Worm (Caenorhabditis elegans) whole organism, L1 larva: ENCODE measurements around the gene B0001.5.
"Not testable (repeated sequence)": the region's sequence is repeated elsewhere in the genome, so short reads cannot be mapped to it uniquely, and the experiment has no call there.

Experiments
- blmp-1 ChIP-seq: fragments of 150-350 bp; optimal IDR thresholded peaks from 2 replicates; lab custom pipeline; 2014; ENCODE audit warnings: missing biosample characterization, missing genetic modification characterization
- ceh-82 ChIP-seq, 3 experiments: fragments of 150-350 bp in 1 of 3; sonication (generic microtip) in 2 of 3; optimal IDR thresholded peaks; 2 replicates each; lab custom pipeline; 2014 to 2017; ENCODE audit warnings: missing biosample characterization in 3 of 3, missing genetic modification characterization in 3 of 3
- ceh-90 ChIP-seq: sonication (generic microtip); optimal IDR thresholded peaks from 2 replicates; lab custom pipeline; 2016; ENCODE audit warnings: missing genetic modification characterization, missing compliant biosample characterization
- ces-1 ChIP-seq: fragments of 150-350 bp; optimal IDR thresholded peaks from 2 replicates; lab custom pipeline; 2014; ENCODE audit warnings: missing biosample characterization, missing genetic modification reagents, missing genetic modification characterization
- efl-1 ChIP-seq, 4 experiments: fragments of 150-350 bp; optimal IDR thresholded peaks in 3 of 4; peaks in 1 of 4; 1 replicate in 1 of 4; 2 replicates in 3 of 4; lab custom pipeline; 2014; ENCODE audit warnings: missing biosample characterization in 2 of 4, missing genetic modification characterization in 2 of 4, missing genetic modification reagents in 2 of 4
- jun-1 ChIP-seq: fragments of 150-350 bp; optimal IDR thresholded peaks from 2 replicates; lab custom pipeline; 2014; ENCODE audit warnings: missing biosample characterization, missing genetic modification reagents, missing genetic modification characterization
- lir-3 ChIP-seq: sonication (generic microtip); optimal IDR thresholded peaks from 2 replicates; lab custom pipeline; 2016; ENCODE audit warnings: mild to moderate bottlenecking, missing genetic modification characterization, moderate library complexity, missing compliant biosample characterization; ENCODE audit not compliant: poor library complexity
- mep-1 ChIP-seq: fragments of 150-350 bp; optimal IDR thresholded peaks from 2 replicates; lab custom pipeline; 2014; ENCODE audit warnings: missing biosample characterization, missing genetic modification characterization
- nhr-12 ChIP-seq: sonication (generic microtip); optimal IDR thresholded peaks from 2 replicates; lab custom pipeline; 2017; ENCODE audit warnings: missing biosample characterization, missing genetic modification characterization
- nhr-76 ChIP-seq: sonication (generic microtip); optimal IDR thresholded peaks from 2 replicates; lab custom pipeline; 2017; ENCODE audit warnings: missing biosample characterization, missing genetic modification characterization
- nhr-85 ChIP-seq: sonication (generic microtip); peaks from one replicate; lab custom pipeline; 2016; ENCODE audit warnings: missing genetic modification characterization, inconsistent platforms, missing compliant biosample characterization
- skn-1 ChIP-seq: fragments of 150-350 bp; optimal IDR thresholded peaks from 2 replicates; lab custom pipeline; 2014; ENCODE audit warnings: missing biosample characterization, missing genetic modification characterization
- zip-4 ChIP-seq: fragments of 200-800 bp; sonication (Bioruptor generic); optimal IDR thresholded peaks from 2 replicates; lab custom pipeline; 2018; ENCODE audit warnings: mild to moderate bottlenecking, missing genetic modification characterization, moderate library complexity, missing compliant biosample characterization
- ztf-11 ChIP-seq, 2 experiments: sonication (generic microtip); optimal IDR thresholded peaks; 2 replicates each; lab custom pipeline; 2016 to 2017; ENCODE audit warnings: missing genetic modification characterization in 2 of 2, missing biosample characterization in 1 of 2, missing compliant biosample characterization in 1 of 2

DNA sequence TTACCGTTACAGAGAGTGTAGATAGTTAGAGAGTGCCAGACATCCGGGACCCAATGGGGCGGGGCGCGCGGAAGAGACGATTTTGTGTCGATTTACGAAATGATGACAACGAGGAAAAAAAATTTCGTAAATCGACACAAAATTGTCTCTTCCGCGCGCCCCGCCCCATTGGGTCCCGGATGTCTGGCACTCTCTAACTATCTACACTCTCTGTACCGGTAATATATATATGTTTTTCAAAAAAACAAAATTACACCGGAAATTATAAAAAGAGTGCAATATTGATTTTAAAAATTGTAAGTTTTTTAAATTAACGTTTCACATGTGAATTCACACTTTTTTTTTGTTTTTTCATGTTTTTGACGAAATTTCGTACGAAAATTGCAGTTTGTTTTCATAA, 5.0 kb downstream of the B0001.5 start, which contains the start of gene B0001.4:
- TF ChIP-seq lir-3 (tag; lab: Kevin White, UChicago); ces-1 (GFP tag; lab: Kevin White, UChicago); ceh-90 (tag; lab: Kevin White, UChicago); nhr-12 (tag; lab: Kevin White, UChicago); skn-1 (tag; lab: Kevin White, UChicago); jun-1 (tag; lab: Kevin White, UChicago); nhr-76 (tag; lab: Kevin White, UChicago); ceh-82 (tag; optimal IDR thresholded peaks at IDR 0.05; lab: Kevin White, UChicago); nhr-85 (tag; lab: Kevin White, UChicago); zip-4 (GFP tag; lab: Kevin White, UChicago); mep-1 (tag; lab: Kevin White, UChicago); efl-1 (optimal IDR thresholded peaks at IDR 0.05; lab: Kevin White, UChicago); efl-1 (GFP tag; optimal IDR thresholded peaks at IDR 0.05 in 1 of 2; lab: Kevin White, UChicago); blmp-1; ztf-11 (tag; optimal IDR thresholded peaks at IDR 0.05; lab: Kevin White, UChicago): not testable (repeated sequence)
